Fruit fly (Drosophila melanogaster) whole organism, embryonic: ENCODE data around the gene CG33098.

ENCODE experiments used
- Antp ChIP-seq: fragments of 200-800 bp; sonication (Bioruptor generic); optimal IDR thresholded peaks from 3 replicates; lab custom pipeline; 2016; ENCODE audit warnings: missing biosample characterization, missing genetic modification characterization
- Atf-2 ChIP-seq: fragments of 200-800 bp; sonication (Bioruptor generic); optimal IDR thresholded peaks from 2 replicates; lab custom pipeline; 2016; ENCODE audit warnings: missing biosample characterization, missing genetic modification characterization
- Blimp-1 ChIP-seq: fragments of 200-800 bp; sonication (Bioruptor generic); optimal IDR thresholded peaks from 3 replicates; lab custom pipeline; 2018; ENCODE audit warnings: missing biosample characterization, missing genetic modification characterization, mild to moderate bottlenecking, moderate library complexity, missing genetic modification reagents
- CG10431 ChIP-seq: fragments of 200-800 bp; sonication (Bioruptor generic); optimal IDR thresholded peaks from 3 replicates; lab custom pipeline; 2018; ENCODE audit warnings: missing biosample characterization, mild to moderate bottlenecking, missing genetic modification characterization
- CG10565 ChIP-seq: fragments of 200-800 bp; sonication (Bioruptor generic); optimal IDR thresholded peaks from 3 replicates; lab custom pipeline; 2016; ENCODE audit warnings: missing biosample characterization, mild to moderate bottlenecking, missing genetic modification characterization
- CG14710 ChIP-seq: fragments of 200-800 bp; sonication (Bioruptor generic); optimal IDR thresholded peaks from 3 replicates; lab custom pipeline; 2019; ENCODE audit warnings: missing biosample characterization, mild to moderate bottlenecking, missing genetic modification characterization, moderate library complexity
- CG15269 ChIP-seq: fragments of 200-800 bp; sonication (Bioruptor generic); optimal IDR thresholded peaks from 2 replicates; lab custom pipeline; 2018; ENCODE audit warnings: missing biosample characterization, mild to moderate bottlenecking, missing genetic modification characterization, moderate library complexity
- CG16815 ChIP-seq: fragments of 200-800 bp; sonication (Bioruptor generic); optimal IDR thresholded peaks from 3 replicates; lab custom pipeline; 2017; ENCODE audit warnings: missing biosample characterization, mild to moderate bottlenecking, missing genetic modification characterization
- CG17912 ChIP-seq: fragments of 200-800 bp; sonication (Bioruptor generic); optimal IDR thresholded peaks from 2 replicates; lab custom pipeline; 2018; ENCODE audit warnings: missing biosample characterization, mild to moderate bottlenecking, missing genetic modification characterization
- CG18476 ChIP-seq: fragments of 200-800 bp; sonication (Bioruptor generic); optimal IDR thresholded peaks from 2 replicates; lab custom pipeline; 2016; ENCODE audit warnings: missing biosample characterization, mild to moderate bottlenecking, missing genetic modification characterization
- CG18764 ChIP-seq: fragments of 200-800 bp; sonication (Bioruptor generic); optimal IDR thresholded peaks from 3 replicates; lab custom pipeline; 2016; ENCODE audit warnings: missing biosample characterization, missing genetic modification characterization
- CG30403 ChIP-seq: fragments of 200-800 bp; sonication (Bioruptor generic); optimal IDR thresholded peaks from 3 replicates; lab custom pipeline; 2016; ENCODE audit warnings: missing biosample characterization, missing genetic modification characterization
- CG3065 ChIP-seq: fragments of 200-800 bp; sonication (Bioruptor generic); optimal IDR thresholded peaks from 2 replicates; lab custom pipeline; 2016; ENCODE audit warnings: missing biosample characterization, missing genetic modification characterization
- CG32532 ChIP-seq: fragments of 200-800 bp; sonication (Bioruptor generic); IDR thresholded peaks from 2 replicates; pipeline ENCODE4 v1.3.6; 2022; ENCODE audit warnings: missing biosample characterization, missing genetic modification characterization
- CG32767 ChIP-seq: fragments of 200-800 bp; sonication (Bioruptor generic); IDR thresholded peaks from 2 replicates; pipeline ENCODE4 v1.3.6; 2022; ENCODE audit warnings: missing biosample characterization, missing genetic modification characterization
- CG33557 ChIP-seq: fragments of 200-800 bp; sonication (Bioruptor generic); optimal IDR thresholded peaks from 2 replicates; lab custom pipeline; 2019; ENCODE audit warnings: missing biosample characterization, mild to moderate bottlenecking, missing genetic modification characterization, moderate library complexity
- CG4404 ChIP-seq: fragments of 200-800 bp; sonication (Bioruptor generic); IDR thresholded peaks from 2 replicates; pipeline ENCODE4 v1.3.6; 2022; ENCODE audit warnings: missing biosample characterization, missing genetic modification characterization
- CG6654 ChIP-seq: fragments of 200-800 bp; sonication (Bioruptor generic); optimal IDR thresholded peaks from 2 replicates; lab custom pipeline; 2017; ENCODE audit warnings: missing biosample characterization, mild to moderate bottlenecking, missing genetic modification characterization
- CG7987 ChIP-seq: fragments of 200-800 bp; sonication (Bioruptor generic); optimal IDR thresholded peaks from 2 replicates; lab custom pipeline; 2018; ENCODE audit warnings: missing biosample characterization, mild to moderate bottlenecking, missing genetic modification characterization, moderate library complexity
- CG9817 ChIP-seq: fragments of 200-800 bp; sonication (Bioruptor generic); optimal IDR thresholded peaks from 2 replicates; lab custom pipeline; 2018; ENCODE audit warnings: missing biosample characterization, mild to moderate bottlenecking, missing genetic modification characterization, moderate library complexity
- Camta ChIP-seq: fragments of 200-800 bp; sonication (Bioruptor generic); optimal IDR thresholded peaks from 2 replicates; lab custom pipeline; 2016; ENCODE audit warnings: missing biosample characterization, missing genetic modification characterization
- Drgx ChIP-seq: fragments of 200-800 bp; sonication (Bioruptor generic); IDR thresholded peaks from 2 replicates; pipeline ENCODE4 v1.3.6; 2022; ENCODE audit warnings: missing biosample characterization, missing genetic modification characterization
- Ets97D ChIP-seq: fragments of 200-800 bp; sonication (Bioruptor generic); optimal IDR thresholded peaks from 3 replicates; lab custom pipeline; 2016; ENCODE audit warnings: missing biosample characterization, missing genetic modification characterization
- Hmx ChIP-seq: fragments of 200-800 bp; sonication (Bioruptor generic); optimal IDR thresholded peaks from 2 replicates; lab custom pipeline; 2016; ENCODE audit warnings: missing biosample characterization, missing genetic modification characterization
- Kr ChIP-seq: fragments of 200-800 bp; sonication (Bioruptor generic); optimal IDR thresholded peaks from 2 replicates; lab custom pipeline; 2017; ENCODE audit warnings: missing biosample characterization, mild to moderate bottlenecking, missing genetic modification characterization
- Lhr ChIP-seq: fragments of 200-800 bp; sonication (Bioruptor generic); optimal IDR thresholded peaks from 3 replicates; lab custom pipeline; 2017; ENCODE audit warnings: mild to moderate bottlenecking, missing biosample characterization, missing genetic modification reagents, missing genetic modification characterization
- Meics ChIP-seq: fragments of 200-800 bp; sonication (Bioruptor generic); optimal IDR thresholded peaks from 2 replicates; lab custom pipeline; 2017; ENCODE audit warnings: missing biosample characterization, mild to moderate bottlenecking, missing genetic modification characterization
- NfI ChIP-seq: fragments of 200-800 bp; sonication (Bioruptor generic); optimal IDR thresholded peaks from 3 replicates; lab custom pipeline; 2018; ENCODE audit warnings: missing biosample characterization, mild to moderate bottlenecking, missing genetic modification characterization, moderate library complexity
- Sry-δ ChIP-seq: fragments of 200-800 bp; sonication (Bioruptor generic); optimal IDR thresholded peaks from 2 replicates; lab custom pipeline; 2016; ENCODE audit warnings: missing biosample characterization, missing genetic modification characterization
- abd-A ChIP-seq: fragments of 200-800 bp; sonication (Bioruptor generic); optimal IDR thresholded peaks from 3 replicates; lab custom pipeline; 2019; ENCODE audit warnings: missing biosample characterization, mild to moderate bottlenecking, missing genetic modification characterization, moderate library complexity
- ac ChIP-seq: fragments of 200-800 bp; sonication (Bioruptor generic); optimal IDR thresholded peaks from 3 replicates; lab custom pipeline; 2017; ENCODE audit warnings: missing biosample characterization, mild to moderate bottlenecking, missing genetic modification characterization
- bbx ChIP-seq: fragments of 200-800 bp; sonication (Bioruptor generic); IDR thresholded peaks from 2 replicates; pipeline ENCODE4 v1.3.6; 2022; ENCODE audit warnings: missing biosample characterization, missing genetic modification characterization; ENCODE audit not compliant: partially characterized antibody
- btn ChIP-seq: fragments of 200-800 bp; sonication (Bioruptor generic); optimal IDR thresholded peaks from 2 replicates; lab custom pipeline; 2016; ENCODE audit warnings: missing biosample characterization, missing genetic modification characterization
- cas ChIP-seq: fragments of 200-800 bp; sonication (Bioruptor generic); IDR thresholded peaks from 2 replicates; pipeline ENCODE4 v1.3.6; 2022; ENCODE audit warnings: missing biosample characterization, missing genetic modification characterization
- crp ChIP-seq, 2 experiments: fragments of 200-800 bp; sonication (Bioruptor generic); optimal IDR thresholded peaks; 2 replicates in 1 of 2; 3 replicates in 1 of 2; lab custom pipeline; 2017; ENCODE audit warnings: missing biosample characterization in 2 of 2, missing genetic modification characterization in 2 of 2, mild to moderate bottlenecking in 1 of 2, moderate library complexity in 1 of 2
- dm ChIP-seq: fragments of 200-800 bp; sonication (Bioruptor generic); optimal IDR thresholded peaks from 3 replicates; lab custom pipeline; 2016; ENCODE audit warnings: missing biosample characterization, missing genetic modification characterization
- ftz-f1 ChIP-seq: fragments of 200-800 bp; sonication (Bioruptor generic); optimal IDR thresholded peaks from 2 replicates; lab custom pipeline; 2016; ENCODE audit warnings: missing biosample characterization, missing genetic modification characterization
- gt ChIP-seq: fragments of 200-800 bp; sonication (Bioruptor generic); IDR thresholded peaks from 2 replicates; pipeline ENCODE4 v1.3.6; 2022; ENCODE audit warnings: missing biosample characterization, missing genetic modification characterization
- kah ChIP-seq: fragments of 200-800 bp; sonication (Bioruptor generic); optimal IDR thresholded peaks from 2 replicates; lab custom pipeline; 2018; ENCODE audit warnings: missing biosample characterization, mild to moderate bottlenecking, missing genetic modification characterization
- kay ChIP-seq: fragments of 200-800 bp; sonication (Bioruptor generic); optimal IDR thresholded peaks from 2 replicates; lab custom pipeline; 2016; ENCODE audit warnings: missing biosample characterization, missing genetic modification characterization
- pzg ChIP-seq: fragments of 200-800 bp; sonication (Bioruptor generic); optimal IDR thresholded peaks from 3 replicates; lab custom pipeline; 2018; ENCODE audit warnings: missing biosample characterization, mild to moderate bottlenecking, missing genetic modification characterization, moderate library complexity
- sc ChIP-seq, 3 experiments: fragments of >200 bp in 2 of 3; fragments of 200-800 bp in 1 of 3; sonication (Bioruptor generic) in 1 of 3; optimal IDR thresholded peaks; 2 replicates in 2 of 3; 3 replicates in 1 of 3; lab custom pipeline; 2017; ENCODE audit warnings: mild to moderate bottlenecking in 1 of 3, missing biosample characterization in 1 of 3, missing genetic modification characterization in 1 of 3, missing genetic modification reagents in 1 of 3
- so ChIP-seq: fragments of 200-800 bp; sonication (Bioruptor generic); IDR thresholded peaks from 3 replicates; pipeline ENCODE4 v1.3.6; 2022; ENCODE audit warnings: missing biosample characterization, missing genetic modification characterization
- stwl ChIP-seq: fragments of 200-800 bp; sonication (Bioruptor generic); optimal IDR thresholded peaks from 3 replicates; lab custom pipeline; 2018; ENCODE audit warnings: missing biosample characterization, mild to moderate bottlenecking, missing genetic modification characterization, moderate library complexity
- tgo ChIP-seq: fragments of 200-800 bp; sonication (Bioruptor generic); IDR thresholded peaks from 3 replicates; pipeline ENCODE4 v1.3.6; 2022; ENCODE audit warnings: missing biosample characterization, missing genetic modification characterization
- vnd ChIP-seq: fragments of 200-800 bp; sonication (Bioruptor generic); IDR thresholded peaks from 3 replicates; pipeline ENCODE4 v1.3.6; 2022; ENCODE audit warnings: missing biosample characterization, missing genetic modification characterization; ENCODE audit not compliant: partially characterized antibody
- wdn ChIP-seq: fragments of 200-800 bp; sonication (Bioruptor generic); IDR thresholded peaks from 2 replicates; pipeline ENCODE4 v1.3.6; 2022; ENCODE audit warnings: missing biosample characterization, missing genetic modification characterization
- yki ChIP-seq: fragments of >200 bp; optimal IDR thresholded peaks from 3 replicates; lab custom pipeline; 2018
- z ChIP-seq: fragments of 200-800 bp; sonication (Bioruptor generic); IDR thresholded peaks from 3 replicates; pipeline ENCODE4 v1.3.6; 2022; ENCODE audit warnings: missing biosample characterization, missing genetic modification characterization
- zen ChIP-seq: fragments of 200-800 bp; sonication (Bioruptor generic); optimal IDR thresholded peaks from 3 replicates; lab custom pipeline; 2018; ENCODE audit warnings: missing biosample characterization, mild to moderate bottlenecking, missing genetic modification characterization, moderate library complexity
- zen2 ChIP-seq: fragments of 200-800 bp; sonication (Bioruptor generic); IDR thresholded peaks from 3 replicates; pipeline ENCODE4 v1.3.6; 2022; ENCODE audit warnings: missing biosample characterization, missing genetic modification characterization; ENCODE audit not compliant: partially characterized antibody

Gene CG33098

DNA sequence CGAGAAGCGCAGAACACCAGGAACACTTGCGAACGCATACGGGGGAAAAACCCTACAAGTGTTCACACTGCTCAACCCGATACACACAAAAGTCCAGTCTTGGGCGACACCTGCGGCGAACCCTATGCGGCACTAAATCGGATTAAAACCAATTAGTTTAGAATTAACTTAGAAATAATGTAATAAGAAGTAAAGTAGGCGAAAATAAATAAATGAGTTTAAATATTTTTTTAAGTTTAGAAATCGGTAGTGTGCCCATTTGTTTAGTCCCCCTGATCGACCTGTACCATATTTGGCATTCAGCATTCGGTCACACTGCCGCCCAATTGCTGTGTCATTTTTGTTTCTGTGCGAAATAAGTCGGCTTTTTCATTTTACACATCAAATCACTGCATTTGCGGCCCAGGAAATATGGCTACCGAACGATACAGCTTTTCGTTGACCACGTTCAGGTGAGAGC, 44.1 kb downstream of the CG33098 start, which contains the start of gene Prosalpha2 (continued):
- TF ChIP-seq gt: no peak
- no peak for TF ChIP-seq CG33557
- no peak for TF ChIP-seq tgo (GFP tag; lab: Robert Waterston, UW)
- TF ChIP-seq wdn (GFP tag; lab: Robert Waterston, UW): no peak
- no peak for TF ChIP-seq CG9817 (tag; lab: Kevin White, UChicago)
- no peak for TF ChIP-seq abd-A (tag; lab: Kevin White, UChicago)
- TF ChIP-seq sc (optimal IDR thresholded peaks at IDR 0.05; lab: Kevin White, UChicago): no peak
- TF ChIP-seq sc (GFP tag; optimal IDR thresholded peaks at IDR 0.05; lab: Kevin White, UChicago): no peak
- peak; percentile 43 for TF ChIP-seq NfI (GFP tag; lab: Kevin White, UChicago)
- TF ChIP-seq z (GFP tag; lab: Robert Waterston, UW): no peak
- no peak for TF ChIP-seq CG15269 (tag; lab: Kevin White, UChicago)
- TF ChIP-seq crp (GFP tag; optimal IDR thresholded peaks at IDR 0.05; lab: Kevin White, UChicago): no peak
- TF ChIP-seq Drgx (GFP tag; lab: Robert Waterston, UW): no peak; the same call in 1 of the 2 replicates
- no peak for TF ChIP-seq btn (GFP tag; lab: Kevin White, UChicago)
- TF ChIP-seq CG32767 (GFP tag; lab: Robert Waterston, UW): peak; percentile 51
- peak; percentile 61 for TF ChIP-seq pzg (GFP tag; lab: Kevin White, UChicago)
- TF ChIP-seq Ets97D (GFP tag; lab: Kevin White, UChicago): peak; percentile 2
- no peak for TF ChIP-seq ac (GFP tag; lab: Kevin White, UChicago)
- TF ChIP-seq CG14710 (tag; lab: Kevin White, UChicago): peak; percentile 80
- no peak for TF ChIP-seq CG16815 (GFP tag; lab: Kevin White, UChicago)
- TF ChIP-seq CG7987 (GFP tag; lab: Kevin White, UChicago): no peak
- no peak for TF ChIP-seq CG18476
- TF ChIP-seq CG4404: no peak
- TF ChIP-seq cas (GFP tag; lab: Robert Waterston, UW): no peak
- no peak for TF ChIP-seq CG30403 (GFP tag; lab: Kevin White, UChicago)
- TF ChIP-seq CG3065 (GFP tag; lab: Kevin White, UChicago): no peak
- no peak for TF ChIP-seq kah
- TF ChIP-seq CG10431: no peak
- TF ChIP-seq dm: no peak
- TF ChIP-seq so (GFP tag; lab: Robert Waterston, UW): no peak
- TF ChIP-seq zen (tag; lab: Kevin White, UChicago): no peak
- TF ChIP-seq yki: no peak
- no peak for TF ChIP-seq bbx (GFP tag; lab: Robert Waterston, UW)
- TF ChIP-seq stwl: peak; percentile 41
- TF ChIP-seq CG32532 (GFP tag; lab: Robert Waterston, UW): peak; percentile 30; the same call in 1 of the 2 replicates
- no peak for TF ChIP-seq Camta (GFP tag; lab: Kevin White, UChicago)
- TF ChIP-seq CG6654 (GFP tag; lab: Kevin White, UChicago): no peak
- TF ChIP-seq Meics (GFP tag; lab: Kevin White, UChicago): no peak
- no peak for TF ChIP-seq Kr
- no peak for TF ChIP-seq kay
- TF ChIP-seq zen2: no peak
- TF ChIP-seq Atf-2 (GFP tag; lab: Kevin White, UChicago): no peak
- TF ChIP-seq Hmx (GFP tag; lab: Kevin White, UChicago): no peak
- TF ChIP-seq CG17912 (GFP tag; lab: Kevin White, UChicago): no peak
- no peak for TF ChIP-seq CG10565
- no peak for TF ChIP-seq CG18764 (GFP tag; lab: Kevin White, UChicago)
- TF ChIP-seq Blimp-1 (GFP tag; lab: Kevin White, UChicago): no peak
- TF ChIP-seq vnd (GFP tag; lab: Robert Waterston, UW): no peak
- no peak for TF ChIP-seq Antp (GFP tag; lab: Kevin White, UChicago)
- TF ChIP-seq Lhr (GFP tag; lab: Kevin White, UChicago): peak; percentile 26
- no peak for TF ChIP-seq Sry-δ (GFP tag; lab: Kevin White, UChicago)
- no peak for TF ChIP-seq ftz-f1
